Worm (Caenorhabditis elegans): ENCODE data around the gene ZC250.4.

Gene ZC250.4

ce11 chrV:5836616-5836982, 23.7 kb upstream of the ZC250.4 start, which contains the start of gene col-140:
TSS of gene col-140 (minus strand) at chrV:5836834.
- TF ChIP-seq K02D7.2 (tag; optimal IDR thresholded peaks at IDR 0.05) (no peak), K09A11.1 (tag; optimal IDR thresholded peaks at IDR 0.05; ENCODE audit: insufficient read depth) (no peak), odd-2 (tag; optimal IDR thresholded peaks at IDR 0.05) (no peak), ceh-19 (GFP tag; optimal IDR thresholded peaks at IDR 0.05) (no peak), hlh-13 (GFP tag; optimal IDR thresholded peaks at IDR 0.05) (no peak)

- TF ChIP-seq mec-3 (tag; optimal IDR thresholded peaks at IDR 0.05; ENCODE audit: borderline replicate concordance) (peak; percentile 64), C08G9.2 (tag; optimal IDR thresholded peaks at IDR 0.05) (peak; percentile 1), ahr-1 (tag; optimal IDR thresholded peaks at IDR 0.05) (no peak), ceh-34 (tag; optimal IDR thresholded peaks at IDR 0.05) (peak; percentile 17)
Measured at ce11 chrV:5835979-5836615, 23.2 kb upstream of the ZC250.4 start.

ce11 chrV:5835397-5835796, 22.5 kb upstream of the ZC250.4 start:
- no peak for TF ChIP-seq ceh-30 (tag; optimal IDR thresholded peaks at IDR 0.05)
- TF ChIP-seq dve-1 (tag; optimal IDR thresholded peaks at IDR 0.05), result no peak
- no peak for TF ChIP-seq ceh-34 (tag; optimal IDR thresholded peaks at IDR 0.05)
- TF ChIP-seq ceh-2 (tag; optimal IDR thresholded peaks at IDR 0.05), result no peak
- TF ChIP-seq unc-3 (GFP tag; conservative IDR thresholded peaks at IDR 0.05), result no peak
- no peak for TF ChIP-seq unc-3 (tag; optimal IDR thresholded peaks at IDR 0.05)
- no peak for TF ChIP-seq hlh-6 (tag; optimal IDR thresholded peaks at IDR 0.05)
- no peak for TF ChIP-seq eyg-1 (tag; optimal IDR thresholded peaks at IDR 0.05)
- TF ChIP-seq K09A11.1 (tag; optimal IDR thresholded peaks at IDR 0.05; ENCODE audit: insufficient read depth), result no peak
- TF ChIP-seq hlh-13 (GFP tag; optimal IDR thresholded peaks at IDR 0.05), result no peak
- TF ChIP-seq ceh-6 (GFP tag; optimal IDR thresholded peaks at IDR 0.05), result no peak
- TF ChIP-seq T23F11.4 (GFP tag; optimal IDR thresholded peaks at IDR 0.05), result no peak
- TF ChIP-seq C38D4.7 (GFP tag; optimal IDR thresholded peaks at IDR 0.05), result no peak
- TF ChIP-seq unc-55 (GFP tag; optimal IDR thresholded peaks at IDR 0.05), result no peak
- no peak for TF ChIP-seq pha-2 (tag; optimal IDR thresholded peaks at IDR 0.05)
- TF ChIP-seq ceh-14 (tag; optimal IDR thresholded peaks at IDR 0.05), result no peak
- TF ChIP-seq fkh-10 (GFP tag; optimal IDR thresholded peaks at IDR 0.05), result no peak
- TF ChIP-seq ets-4 (tag; optimal IDR thresholded peaks at IDR 0.05), result no peak
- no peak for TF ChIP-seq ahr-1 (tag; optimal IDR thresholded peaks at IDR 0.05)
- no peak for TF ChIP-seq nhr-232 (tag; optimal IDR thresholded peaks at IDR 0.05)

ce11 chrV:5833531-5833930, 20.6 kb upstream of the ZC250.4 start, which contains the start of gene srh-76:
TSS of gene srh-76 (plus strand) at chrV:5833831.
- no peak for TF ChIP-seq nhr-232 (tag; optimal IDR thresholded peaks at IDR 0.05)
- no peak for TF ChIP-seq ceh-6 (GFP tag; optimal IDR thresholded peaks at IDR 0.05)
- TF ChIP-seq ceh-22 (tag; optimal IDR thresholded peaks at IDR 0.05), result no peak

ce11 chrV:5832799-5833198, 19.9 kb upstream of the ZC250.4 start:
- TF ChIP-seq eyg-1 (tag; optimal IDR thresholded peaks at IDR 0.05), result no peak
- TF ChIP-seq dmd-4 (tag; optimal IDR thresholded peaks at IDR 0.05; ENCODE audit: borderline replicate concordance), result no peak
- no peak for TF ChIP-seq ets-4 (tag; optimal IDR thresholded peaks at IDR 0.05)
- TF ChIP-seq ama-1 (optimal IDR thresholded peaks at IDR 0.05), result peak; percentile 51

- no peak for TF ChIP-seq pqm-1 (tag; optimal IDR thresholded peaks at IDR 0.05)
- no peak for TF ChIP-seq elt-2 (tag; optimal IDR thresholded peaks at IDR 0.05)
- TF ChIP-seq rnt-1 (tag; optimal IDR thresholded peaks at IDR 0.05), result no peak
- no peak for TF ChIP-seq hlh-13 (GFP tag; optimal IDR thresholded peaks at IDR 0.05)
- TF ChIP-seq tbx-2 (tag; optimal IDR thresholded peaks at IDR 0.05), result no peak
- TF ChIP-seq ceh-9 (tag; optimal IDR thresholded peaks at IDR 0.05), result no peak
- no peak for TF ChIP-seq sdc-2 (tag; optimal IDR thresholded peaks at IDR 0.05)
- TF ChIP-seq ztf-16 (tag; optimal IDR thresholded peaks at IDR 0.05), result no peak
- TF ChIP-seq ceh-24 (tag; optimal IDR thresholded peaks at IDR 0.05), result no peak
- TF ChIP-seq ceh-31 (tag; optimal IDR thresholded peaks at IDR 0.05), result no peak
- TF ChIP-seq hlh-15 (tag; optimal IDR thresholded peaks at IDR 0.05), result no peak
- TF ChIP-seq ceh-6 (GFP tag; optimal IDR thresholded peaks at IDR 0.05), result no peak
- no peak for TF ChIP-seq sox-4 (tag; optimal IDR thresholded peaks at IDR 0.05)
- no peak for TF ChIP-seq ceh-18 (tag; optimal IDR thresholded peaks at IDR 0.05)
- TF ChIP-seq fax-1 (tag; optimal IDR thresholded peaks at IDR 0.05), result no peak
- no peak for TF ChIP-seq sox-2 (GFP tag; IDR thresholded peaks at IDR 0.05)
- no peak for TF ChIP-seq unc-86 (tag; optimal IDR thresholded peaks at IDR 0.05)
- no peak for TF ChIP-seq ceh-48 (tag; optimal IDR thresholded peaks at IDR 0.05)
- no peak for TF ChIP-seq fkh-10 (GFP tag; optimal IDR thresholded peaks at IDR 0.05)
Measured at ce11 chrV:5831253-5831652, 18.3 kb upstream of the ZC250.4 start.
